Worm (Caenorhabditis elegans) whole organism, late embryonic: Measurements from ENCODE around the gene srv-2.

Experiments used
- eyg-1 ChIP-seq: sonication (generic microtip); optimal IDR thresholded peaks from 2 replicates; lab custom pipeline; 2016; ENCODE audit warnings: missing genotype, missing genetic modification characterization, missing compliant biosample characterization
- nfya-1 ChIP-seq: sonication (generic microtip); optimal IDR thresholded peaks from 2 replicates; lab custom pipeline; 2017; ENCODE audit warnings: missing genetic modification characterization, mild to moderate bottlenecking, missing compliant biosample characterization, antibody characterized with exemption, moderate library complexity
- pqm-1 ChIP-seq: sonication (generic microtip); optimal IDR thresholded peaks from 2 replicates; lab custom pipeline; 2016; ENCODE audit warnings: missing genetic modification characterization, missing compliant biosample characterization
- ztf-16 ChIP-seq: sonication (generic microtip); optimal IDR thresholded peaks from 2 replicates; lab custom pipeline; 2017; ENCODE audit warnings: missing genetic modification characterization, missing compliant biosample characterization

DNA sequence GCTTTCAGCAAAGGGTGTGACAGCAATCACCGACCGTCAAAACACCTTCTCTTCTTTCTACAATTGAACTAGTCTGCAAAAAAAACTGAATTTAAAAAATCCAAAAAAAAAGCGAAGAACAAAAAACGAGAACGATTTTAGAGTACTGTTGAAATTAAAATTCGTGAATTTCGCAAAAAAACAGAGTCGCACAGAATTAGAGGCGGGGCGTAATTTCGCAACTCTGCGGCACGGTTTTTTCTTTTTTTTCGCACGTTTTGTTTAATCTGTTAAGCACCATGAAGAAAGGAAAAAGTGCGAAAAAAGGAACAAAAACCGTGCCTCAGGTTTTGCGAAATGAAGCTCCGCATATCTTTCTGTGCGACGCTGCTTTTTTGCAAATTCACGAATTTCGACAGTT, 47.1 kb downstream of the srv-2 start, which contains the start of gene mnk-1:
- TF ChIP-seq pqm-1 (tag; lab: Kevin White, UChicago): no peak
- no peak for TF ChIP-seq eyg-1 (tag; lab: Kevin White, UChicago)
- TF ChIP-seq nfya-1 (tag; lab: Kevin White, UChicago): no peak
- TF ChIP-seq ztf-16 (tag; lab: Kevin White, UChicago): no peak
